Fruit fly (Drosophila melanogaster): ENCODE data around the gene Sxl.

Sxl gene

DNA sequence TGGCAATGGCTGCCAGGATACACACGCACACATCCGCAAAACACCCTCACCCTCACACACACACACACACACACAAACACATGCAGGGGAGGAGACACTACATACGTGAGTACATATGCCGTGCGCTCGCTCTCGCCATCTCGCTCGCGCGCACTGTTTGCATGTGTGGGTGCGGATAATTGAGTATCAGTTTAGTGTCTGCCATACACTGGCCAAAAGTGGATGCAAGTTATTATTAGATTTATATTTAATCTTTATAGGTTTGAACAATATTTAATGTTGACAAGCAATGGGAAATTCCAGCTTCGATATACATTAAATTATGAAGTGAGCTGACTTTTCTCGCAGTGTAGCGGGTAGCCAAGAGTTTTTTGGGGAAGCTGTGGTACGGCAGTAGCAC lies 19.9 kb upstream of the Sxl start:
- TF ChIP-seq Hr96 (GFP tag; optimal IDR thresholded peaks at IDR 0.05), result no peak
- TF ChIP-seq CG7101 (tag; optimal IDR thresholded peaks at IDR 0.05), result peak; percentile 14
- TF ChIP-seq ovo (GFP tag; optimal IDR thresholded peaks at IDR 0.05), result no peak
- TF ChIP-seq Clk (GFP tag; optimal IDR thresholded peaks at IDR 0.05), result no peak
- TF ChIP-seq CG1620 (GFP tag; optimal IDR thresholded peaks at IDR 0.05), result no peak
- TF ChIP-seq CG33017 (tag; optimal IDR thresholded peaks at IDR 0.05), result no peak
- no peak for TF ChIP-seq CG5204 (GFP tag; optimal IDR thresholded peaks at IDR 0.05)
- no peak for TF ChIP-seq cic (GFP tag; optimal IDR thresholded peaks at IDR 0.05)
- no peak for TF ChIP-seq cnc (optimal IDR thresholded peaks at IDR 0.05)

DNA sequence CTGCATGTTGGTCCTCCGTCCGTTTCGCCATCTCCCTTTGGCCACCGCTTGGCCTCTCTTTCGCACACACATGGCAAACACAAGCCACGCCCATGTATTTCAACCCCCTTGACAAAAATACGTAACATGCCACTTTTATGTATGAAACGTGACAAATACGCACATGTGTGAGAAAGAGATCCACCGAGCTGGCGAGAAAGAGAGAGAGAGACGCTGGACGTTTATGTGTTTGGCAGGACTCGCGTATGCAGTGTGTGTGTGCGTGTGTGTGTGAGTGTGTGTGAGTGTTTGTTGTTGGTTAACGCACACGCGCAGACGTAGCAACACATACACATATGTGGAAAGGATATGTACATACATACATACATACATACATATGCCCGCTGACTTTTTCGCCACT lies 13.0 kb upstream of the Sxl start:
- TF ChIP-seq cnc (optimal IDR thresholded peaks at IDR 0.05) (no peak), Mnt (GFP tag; optimal IDR thresholded peaks at IDR 0.05) (no peak), CG11617 (GFP tag; optimal IDR thresholded peaks at IDR 0.05) (no peak), CG7045 (GFP tag; optimal IDR thresholded peaks at IDR 0.05) (no peak), tj (GFP tag; optimal IDR thresholded peaks at IDR 0.05) (no peak), CG7101 (tag; optimal IDR thresholded peaks at IDR 0.05) (no peak), CG33017 (tag; optimal IDR thresholded peaks at IDR 0.05) (no peak), CG5204 (GFP tag; optimal IDR thresholded peaks at IDR 0.05) (no peak), cic (GFP tag; optimal IDR thresholded peaks at IDR 0.05) (no peak), CG14711 (tag; optimal IDR thresholded peaks at IDR 0.05) (no peak)

DNA sequence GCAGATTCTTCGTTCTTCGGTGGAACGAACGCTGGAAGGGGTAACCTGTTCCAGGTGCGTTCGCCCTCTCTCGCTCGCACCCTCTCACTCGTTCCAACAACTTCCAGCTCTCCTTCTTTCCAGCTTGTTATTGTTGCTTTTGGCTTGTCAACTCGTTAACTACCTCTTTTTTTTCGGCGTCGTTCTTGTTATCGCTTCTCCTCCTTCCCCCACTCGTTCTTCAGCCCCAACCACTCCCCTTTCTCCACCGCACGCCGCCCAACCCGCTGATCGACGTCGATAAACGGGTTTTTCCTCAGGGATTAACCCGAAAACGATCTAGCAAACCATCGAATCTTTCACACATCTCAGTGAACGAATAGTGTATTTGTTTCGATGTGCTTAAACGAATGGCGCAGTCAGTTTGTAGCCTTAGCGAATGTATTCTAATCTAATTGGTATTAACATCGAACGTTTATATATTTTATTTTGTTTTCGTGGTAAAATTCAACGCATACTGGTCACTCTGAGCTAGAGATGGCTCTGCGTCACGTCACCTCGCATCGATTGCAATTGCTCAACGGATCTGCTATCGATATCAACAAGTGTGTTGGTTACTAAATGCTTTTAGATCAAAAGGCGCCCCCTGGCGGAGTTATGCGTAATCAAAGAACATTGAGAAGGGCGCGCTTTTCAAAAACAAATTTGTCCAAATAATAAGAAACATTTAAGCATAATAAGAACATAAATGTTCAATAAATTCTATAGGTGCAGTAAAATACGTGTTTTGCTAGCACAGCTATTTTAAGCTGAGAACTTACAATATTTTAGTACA lies 12.1 kb upstream of the Sxl start, which contains the start of gene fz4:
Gene fz4 (minus strand): TSS at position 529 of the 814 bp plus-strand sequence.
- TF ChIP-seq CG12768 (GFP tag; optimal IDR thresholded peaks at IDR 0.05) (no peak), CG33017 (tag; optimal IDR thresholded peaks at IDR 0.05) (no peak), ovo (GFP tag; optimal IDR thresholded peaks at IDR 0.05) (peak; percentile 30), CG7101 (tag; optimal IDR thresholded peaks at IDR 0.05) (no peak), cic (GFP tag; optimal IDR thresholded peaks at IDR 0.05) (peak; percentile 19), Mnt (GFP tag; optimal IDR thresholded peaks at IDR 0.05) (peak; percentile 38), Crg-1 (GFP tag; optimal IDR thresholded peaks at IDR 0.05) (no peak), CG11617 (GFP tag; optimal IDR thresholded peaks at IDR 0.05) (peak; percentile 11), Hr96 (GFP tag; optimal IDR thresholded peaks at IDR 0.05) (no peak), pad (GFP tag; optimal IDR thresholded peaks at IDR 0.05) (peak; percentile 92), tj (GFP tag; optimal IDR thresholded peaks at IDR 0.05) (no peak), toe (GFP tag; optimal IDR thresholded peaks at IDR 0.05) (no peak), kay (GFP tag; ENCODE audit: borderline replicate concordance) (no peak), bab1 (GFP tag; optimal IDR thresholded peaks at IDR 0.05) (peak; percentile 68), CG14711 (tag; optimal IDR thresholded peaks at IDR 0.05) (no peak), CG5204 (GFP tag; optimal IDR thresholded peaks at IDR 0.05) (no peak), CG1620 (GFP tag; optimal IDR thresholded peaks at IDR 0.05) (no peak), Clk (GFP tag; optimal IDR thresholded peaks at IDR 0.05) (no peak), CG7045 (GFP tag; optimal IDR thresholded peaks at IDR 0.05) (no peak), cnc (optimal IDR thresholded peaks at IDR 0.05) (no peak)

DNA sequence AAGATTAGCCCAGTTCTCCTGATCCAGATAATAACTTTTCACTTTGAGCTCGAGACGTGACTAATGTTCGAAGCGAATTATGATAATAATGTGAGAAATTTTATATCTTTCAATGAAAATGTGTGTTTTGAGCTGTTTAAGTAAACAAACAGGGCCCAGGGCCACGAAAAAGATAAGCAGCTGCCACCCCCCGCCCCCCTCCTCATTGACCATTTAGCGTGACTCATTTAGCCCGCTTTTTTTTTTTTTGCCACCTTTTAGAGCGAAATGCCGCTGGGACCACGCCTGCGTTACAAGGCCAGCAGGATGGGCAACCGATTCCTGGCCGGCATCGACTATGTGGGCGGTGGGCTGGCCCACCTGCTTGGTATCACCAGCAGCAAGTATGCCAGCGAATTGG lies 7.7 kb upstream of the Sxl start:
- TF ChIP-seq Hr96 (GFP tag; optimal IDR thresholded peaks at IDR 0.05), result no peak
- no peak for TF ChIP-seq ovo (GFP tag; optimal IDR thresholded peaks at IDR 0.05)
- no peak for TF ChIP-seq CG7045 (GFP tag; optimal IDR thresholded peaks at IDR 0.05)
- TF ChIP-seq CG11617 (GFP tag; optimal IDR thresholded peaks at IDR 0.05), result no peak
- TF ChIP-seq CG1620 (GFP tag; optimal IDR thresholded peaks at IDR 0.05), result no peak
- no peak for TF ChIP-seq CG33017 (tag; optimal IDR thresholded peaks at IDR 0.05)
- no peak for TF ChIP-seq tj (GFP tag; optimal IDR thresholded peaks at IDR 0.05)
- no peak for TF ChIP-seq CG12768 (GFP tag; optimal IDR thresholded peaks at IDR 0.05)
- TF ChIP-seq Mnt (GFP tag; optimal IDR thresholded peaks at IDR 0.05), result no peak
- no peak for TF ChIP-seq toe (GFP tag; optimal IDR thresholded peaks at IDR 0.05)
- no peak for TF ChIP-seq cnc (optimal IDR thresholded peaks at IDR 0.05)
- no peak for TF ChIP-seq kay (GFP tag; ENCODE audit: borderline replicate concordance)
- TF ChIP-seq CG14711 (tag; optimal IDR thresholded peaks at IDR 0.05), result no peak
- TF ChIP-seq bab1 (GFP tag; optimal IDR thresholded peaks at IDR 0.05), result no peak
- no peak for TF ChIP-seq Clk (GFP tag; optimal IDR thresholded peaks at IDR 0.05)
- no peak for TF ChIP-seq pad (GFP tag; optimal IDR thresholded peaks at IDR 0.05)

DNA sequence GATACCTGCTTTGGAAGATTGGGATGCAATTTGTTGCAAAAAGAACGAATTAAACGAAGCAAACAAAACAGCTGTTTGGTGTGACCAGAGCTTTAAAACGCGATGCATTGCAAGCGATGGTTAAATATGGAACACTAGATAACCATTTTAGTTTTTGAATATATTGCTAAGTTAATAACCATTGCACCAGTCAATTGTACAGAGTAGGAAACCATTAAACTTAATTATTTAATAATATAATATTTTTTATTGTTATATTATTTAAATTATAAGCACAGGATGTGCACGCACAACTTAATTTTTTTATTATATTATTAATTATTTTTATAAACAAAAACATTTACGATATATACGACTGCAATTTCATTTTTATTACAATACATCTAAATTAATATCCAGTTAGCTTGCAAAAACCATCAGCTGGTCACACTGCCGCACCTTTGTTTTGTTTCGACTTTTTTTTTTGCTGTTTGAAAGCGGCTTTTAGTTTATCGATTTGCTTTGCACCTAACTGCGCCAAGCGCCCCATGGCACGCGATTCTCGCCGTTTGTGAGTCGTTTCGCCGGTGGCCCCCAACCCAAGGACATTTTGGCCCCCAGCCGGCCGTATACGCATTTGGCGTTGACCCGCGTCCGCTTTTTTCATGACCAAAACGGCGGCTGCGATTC lies 6.7 kb upstream of the Sxl start, which contains the start of the genes CG4617 and CG8300:
Gene CG4617 (minus strand): TSS at position 92 of the 669 bp plus-strand sequence.
Gene CG8300 (plus strand): TSS at position 486 of the 669 bp plus-strand sequence.
- TF ChIP-seq CG12768 (GFP tag; optimal IDR thresholded peaks at IDR 0.05) (no peak), CG14711 (tag; optimal IDR thresholded peaks at IDR 0.05) (peak; percentile 44), Clk (GFP tag; optimal IDR thresholded peaks at IDR 0.05) (no peak), CG7101 (tag; optimal IDR thresholded peaks at IDR 0.05) (peak; percentile 43), Crg-1 (GFP tag; optimal IDR thresholded peaks at IDR 0.05) (no peak), CG1620 (GFP tag; optimal IDR thresholded peaks at IDR 0.05) (no peak), Hr96 (GFP tag; optimal IDR thresholded peaks at IDR 0.05) (no peak), CG33017 (tag; optimal IDR thresholded peaks at IDR 0.05) (no peak), Mnt (GFP tag; optimal IDR thresholded peaks at IDR 0.05) (peak; percentile 19), CG7045 (GFP tag; optimal IDR thresholded peaks at IDR 0.05) (no peak), tj (GFP tag; optimal IDR thresholded peaks at IDR 0.05) (peak; percentile 29), bab1 (GFP tag; optimal IDR thresholded peaks at IDR 0.05) (no peak), CG11617 (GFP tag; optimal IDR thresholded peaks at IDR 0.05) (peak; percentile 64)

Measured in whole organism, adult.